Worm (Caenorhabditis elegans) whole organism, late embryonic: ENCODE results near the gene knl-1.

Experiments used
- C08G9.2 ChIP-seq: sonication (generic microtip); optimal IDR thresholded peaks from 2 replicates; lab custom pipeline; 2016; ENCODE audit warnings: mild to moderate bottlenecking, missing genetic modification characterization, moderate library complexity, missing compliant biosample characterization
- F13H6.1 ChIP-seq: sonication (generic microtip); optimal IDR thresholded peaks from 2 replicates; lab custom pipeline; 2016; ENCODE audit warnings: missing genetic modification characterization, missing compliant biosample characterization
- K02D7.2 ChIP-seq: sonication (generic microtip); optimal IDR thresholded peaks from 2 replicates; lab custom pipeline; 2017; ENCODE audit warnings: mild to moderate bottlenecking, missing genetic modification characterization, missing compliant biosample characterization
- T23F11.4 ChIP-seq: fragments of 200-800 bp; sonication (Bioruptor generic); optimal IDR thresholded peaks from 2 replicates; lab custom pipeline; 2018; ENCODE audit warnings: mild to moderate bottlenecking, missing genetic modification characterization, missing compliant biosample characterization
- Y22D7AL.16 ChIP-seq: sonication (generic microtip); optimal IDR thresholded peaks from 2 replicates; lab custom pipeline; 2016; ENCODE audit warnings: missing genetic modification characterization, missing compliant biosample characterization
- ceh-14 ChIP-seq: sonication (generic microtip); optimal IDR thresholded peaks from 2 replicates; lab custom pipeline; 2016; ENCODE audit warnings: missing genotype, missing genetic modification characterization, missing compliant biosample characterization
- ceh-19 ChIP-seq: fragments of 200-800 bp; sonication (Bioruptor generic); optimal IDR thresholded peaks from 2 replicates; lab custom pipeline; 2018; ENCODE audit warnings: mild to moderate bottlenecking, missing genetic modification characterization, missing compliant biosample characterization
- ceh-2 ChIP-seq: sonication (generic microtip); optimal IDR thresholded peaks from 2 replicates; lab custom pipeline; 2016; ENCODE audit warnings: missing genotype, missing genetic modification characterization, missing compliant biosample characterization
- ceh-30 ChIP-seq: fragments of 150-350 bp; optimal IDR thresholded peaks from 2 replicates; lab custom pipeline; 2014; ENCODE audit warnings: missing biosample characterization, missing genetic modification characterization
- ceh-31 ChIP-seq: sonication (generic microtip); optimal IDR thresholded peaks from 2 replicates; lab custom pipeline; 2016; ENCODE audit warnings: missing genetic modification characterization, missing compliant biosample characterization
- ceh-34 ChIP-seq: sonication (generic microtip); optimal IDR thresholded peaks from 2 replicates; lab custom pipeline; 2016; ENCODE audit warnings: mild to moderate bottlenecking, missing genetic modification characterization, missing compliant biosample characterization
- dve-1 ChIP-seq: sonication (generic microtip); optimal IDR thresholded peaks from 2 replicates; lab custom pipeline; 2017; ENCODE audit warnings: antibody characterized with exemption, mild to moderate bottlenecking, missing genetic modification characterization, missing compliant biosample characterization
- elt-2 ChIP-seq: sonication (generic microtip); optimal IDR thresholded peaks from 2 replicates; lab custom pipeline; 2016; ENCODE audit warnings: missing genetic modification reagents, missing genetic modification characterization, missing compliant biosample characterization
- elt-4 ChIP-seq: sonication (generic microtip); optimal IDR thresholded peaks from 2 replicates; lab custom pipeline; 2016; ENCODE audit warnings: missing genetic modification characterization, missing compliant biosample characterization
- ets-4 ChIP-seq: sonication (generic microtip); optimal IDR thresholded peaks from 2 replicates; lab custom pipeline; 2016; ENCODE audit warnings: missing genetic modification characterization, missing compliant biosample characterization
- eyg-1 ChIP-seq: sonication (generic microtip); optimal IDR thresholded peaks from 2 replicates; lab custom pipeline; 2016; ENCODE audit warnings: missing genotype, missing genetic modification characterization, missing compliant biosample characterization
- fax-1 ChIP-seq: sonication (generic microtip); optimal IDR thresholded peaks from 2 replicates; lab custom pipeline; 2016; ENCODE audit warnings: missing genotype, missing genetic modification characterization, missing compliant biosample characterization
- fkh-6 ChIP-seq: sonication (generic microtip); optimal IDR thresholded peaks from 2 replicates; lab custom pipeline; 2016; ENCODE audit warnings: missing genetic modification characterization, missing compliant biosample characterization
- hlh-15 ChIP-seq: sonication (generic microtip); optimal IDR thresholded peaks from 2 replicates; lab custom pipeline; 2016; ENCODE audit warnings: missing genetic modification characterization, missing compliant biosample characterization
- hlh-30 ChIP-seq: sonication (generic microtip); optimal IDR thresholded peaks from 2 replicates; lab custom pipeline; 2017; ENCODE audit warnings: antibody characterized with exemption, missing genetic modification characterization, missing compliant biosample characterization; ENCODE audit not compliant: insufficient read depth
- hlh-8 ChIP-seq: sonication (generic microtip); optimal IDR thresholded peaks from 2 replicates; lab custom pipeline; 2016; ENCODE audit warnings: missing genotype, missing genetic modification characterization, missing compliant biosample characterization
- lim-6 ChIP-seq: sonication (generic microtip); optimal IDR thresholded peaks from 2 replicates; lab custom pipeline; 2016; ENCODE audit warnings: missing genetic modification characterization, missing compliant biosample characterization
- lin-11 ChIP-seq: fragments of 200-800 bp; sonication (Bioruptor generic); optimal IDR thresholded peaks from 2 replicates; lab custom pipeline; 2018; ENCODE audit warnings: mild to moderate bottlenecking, missing genetic modification characterization, missing compliant biosample characterization
- madf-2 ChIP-seq: sonication (generic microtip); optimal IDR thresholded peaks from 2 replicates; lab custom pipeline; 2017; ENCODE audit warnings: missing genetic modification characterization, missing compliant biosample characterization
- mec-3 ChIP-seq: sonication (generic microtip); optimal IDR thresholded peaks from 2 replicates; lab custom pipeline; 2016; ENCODE audit warnings: borderline replicate concordance, missing genetic modification characterization, missing compliant biosample characterization
- nfya-1 ChIP-seq: sonication (generic microtip); optimal IDR thresholded peaks from 2 replicates; lab custom pipeline; 2017; ENCODE audit warnings: missing genetic modification characterization, mild to moderate bottlenecking, missing compliant biosample characterization, antibody characterized with exemption, moderate library complexity
- nhr-11 ChIP-seq: fragments of 150-350 bp; optimal IDR thresholded peaks from 2 replicates; lab custom pipeline; 2014; ENCODE audit warnings: missing biosample characterization, missing genetic modification characterization
- nhr-232 ChIP-seq: sonication (generic microtip); optimal IDR thresholded peaks from 2 replicates; lab custom pipeline; 2016; ENCODE audit warnings: missing genetic modification characterization, missing compliant biosample characterization
- npax-4 ChIP-seq: sonication (generic microtip); optimal IDR thresholded peaks from 2 replicates; lab custom pipeline; 2016; ENCODE audit warnings: missing genetic modification characterization, missing compliant biosample characterization
- pag-3 ChIP-seq: sonication (generic microtip); optimal IDR thresholded peaks from 2 replicates; lab custom pipeline; 2016; ENCODE audit warnings: missing compliant biosample characterization, missing genetic modification characterization, borderline replicate concordance
- pha-2 ChIP-seq: sonication (generic microtip); optimal IDR thresholded peaks from 2 replicates; lab custom pipeline; 2017; ENCODE audit warnings: mild to moderate bottlenecking, missing genetic modification characterization, missing compliant biosample characterization
- pqm-1 ChIP-seq: sonication (generic microtip); optimal IDR thresholded peaks from 2 replicates; lab custom pipeline; 2016; ENCODE audit warnings: missing genetic modification characterization, missing compliant biosample characterization
- ref-2 ChIP-seq: sonication (generic microtip); optimal IDR thresholded peaks from 2 replicates; lab custom pipeline; 2016; ENCODE audit warnings: missing genetic modification characterization, missing compliant biosample characterization
- rnt-1 ChIP-seq: sonication (generic microtip); optimal IDR thresholded peaks from 2 replicates; lab custom pipeline; 2016; ENCODE audit warnings: missing genetic modification characterization, missing compliant biosample characterization
- sdc-2 ChIP-seq: sonication (generic microtip); optimal IDR thresholded peaks from 2 replicates; lab custom pipeline; 2016; ENCODE audit warnings: missing genotype, missing genetic modification characterization, missing compliant biosample characterization
- sox-2 ChIP-seq: fragments of 200-800 bp; sonication (Bioruptor generic); IDR thresholded peaks from 2 replicates; pipeline ENCODE4 v1.3.6; 2022; ENCODE audit warnings: missing genetic modification reagents, missing genetic modification characterization, missing compliant biosample characterization
- sox-4 ChIP-seq: sonication (generic microtip); optimal IDR thresholded peaks from 2 replicates; lab custom pipeline; 2017; ENCODE audit warnings: mild to moderate bottlenecking, missing genetic modification characterization, inconsistent platforms, missing compliant biosample characterization
- syd-9 ChIP-seq: sonication (generic microtip); optimal IDR thresholded peaks from 2 replicates; lab custom pipeline; 2016; ENCODE audit warnings: mild to moderate bottlenecking, missing genetic modification characterization, moderate library complexity, missing compliant biosample characterization
- ttx-3 ChIP-seq: sonication (generic microtip); optimal IDR thresholded peaks from 2 replicates; lab custom pipeline; 2016; ENCODE audit warnings: missing genetic modification reagents, missing genetic modification characterization, missing compliant biosample characterization
- unc-42 ChIP-seq: sonication (generic microtip); optimal IDR thresholded peaks from 2 replicates; lab custom pipeline; 2016; ENCODE audit warnings: missing genotype, missing genetic modification characterization, missing compliant biosample characterization
- unc-55 ChIP-seq: sonication (generic microtip); optimal IDR thresholded peaks from 2 replicates; lab custom pipeline; 2017; ENCODE audit warnings: missing biosample characterization, missing genetic modification reagents, missing genetic modification characterization
- unc-86 ChIP-seq: sonication (generic microtip); optimal IDR thresholded peaks from 2 replicates; lab custom pipeline; 2016; ENCODE audit warnings: missing genetic modification characterization, missing compliant biosample characterization

Gene knl-1

ce11 chrIII:8237827-8238226 is 12.6 kb upstream of the knl-1 start, which contains the start of gene tsp-2:
tsp-2 (minus strand) TSS chrIII:8237935.
- TF ChIP-seq unc-55 (no peak), fax-1 (no peak), elt-2 (peak; percentile 71), sdc-2 (tag; lab: Kevin White, UChicago) (no peak)

- TF ChIP-seq nhr-232 (tag; lab: Kevin White, UChicago) (no peak), elt-2 (peak; percentile 24)
- TF ChIP-seq, all 69 proteins: peak for 1
Observed at ce11 chrIII:8239325-8239724, 11.1 kb upstream of the knl-1 start, which contains the start of gene tsp-1. tsp-1 (minus strand) TSS chrIII:8239423.

- TF ChIP-seq nhr-232 (tag; lab: Kevin White, UChicago) (no peak), syd-9 (tag; lab: Kevin White, UChicago) (no peak), ref-2 (tag; lab: Kevin White, UChicago) (no peak), C08G9.2 (no peak), sox-4 (tag; lab: Kevin White, UChicago) (no peak), elt-2 (peak; percentile 24), ceh-34 (tag; lab: Kevin White, UChicago) (no peak), unc-55 (no peak)
Observed at ce11 chrIII:8240247-8240646, 10.2 kb upstream of the knl-1 start.

DNA sequence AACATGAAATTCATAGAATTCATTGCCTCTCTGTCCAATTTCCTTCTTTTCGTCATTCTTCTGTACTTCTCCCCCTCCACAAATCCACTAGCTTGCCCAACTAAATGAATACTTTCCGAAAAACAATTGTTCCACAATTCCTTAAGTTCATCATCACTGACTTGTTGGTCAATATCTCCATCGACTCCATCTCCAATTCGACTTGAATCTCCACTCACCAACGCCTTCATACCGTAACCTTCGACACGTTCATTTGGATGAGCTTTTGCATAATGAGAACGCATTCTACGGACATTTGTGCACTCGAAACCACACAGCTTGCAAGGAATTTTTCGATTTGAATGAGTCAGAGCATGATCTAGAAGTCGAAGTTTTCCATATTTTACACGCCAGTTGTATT is 9.5 kb upstream of the knl-1 start:
- TF ChIP-seq ceh-14 (tag; lab: Kevin White, UChicago) (no peak), hlh-15 (tag; lab: Kevin White, UChicago) (no peak), ceh-31 (tag; lab: Kevin White, UChicago) (no peak), pha-2 (tag; lab: Kevin White, UChicago) (no peak), fkh-6 (tag; lab: Kevin White, UChicago) (no peak), nfya-1 (tag; lab: Kevin White, UChicago) (no peak)

DNA sequence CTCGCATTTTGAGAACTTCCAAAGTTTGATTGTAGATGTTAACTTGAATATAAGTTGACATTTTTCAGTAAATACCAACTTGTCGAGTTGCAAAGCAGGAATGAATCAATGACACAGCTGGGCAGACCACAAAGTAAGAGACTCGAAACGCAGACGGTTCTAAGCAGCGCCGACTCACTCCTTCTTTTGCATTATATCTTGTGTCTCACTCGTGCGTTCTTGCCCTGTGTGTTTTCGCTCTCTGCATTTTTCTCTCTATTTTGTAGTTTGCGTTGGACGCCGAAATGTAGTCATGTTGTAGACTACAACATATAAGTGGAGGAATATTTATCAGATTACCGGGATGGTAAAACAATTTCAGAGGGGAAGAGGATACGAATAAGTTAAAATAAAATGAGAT is 7.6 kb upstream of the knl-1 start, which contains the start of gene C02F5.12:
Gene C02F5.12, minus strand, starts transcription at position 221 of the 400 bp plus-strand sequence.
- no peak for TF ChIP-seq nhr-11 (tag; lab: Kevin White, UChicago)
- no peak for TF ChIP-seq unc-86 (tag; lab: Kevin White, UChicago)
- TF ChIP-seq sox-2 (GFP tag; lab: Robert Waterston, UW): no peak
- peak; percentile 31 for TF ChIP-seq hlh-30 (tag; lab: Kevin White, UChicago)
- no peak for TF ChIP-seq madf-2
- TF ChIP-seq nhr-232 (tag; lab: Kevin White, UChicago): peak; percentile 7
- no peak for TF ChIP-seq unc-42
- TF ChIP-seq pqm-1 (tag; lab: Kevin White, UChicago): no peak
- peak; percentile 100 for TF ChIP-seq ceh-30 (tag; lab: Kevin White, UChicago)
- no peak for TF ChIP-seq T23F11.4 (GFP tag; lab: Kevin White, UChicago)
- no peak for TF ChIP-seq eyg-1 (tag; lab: Kevin White, UChicago)
- TF ChIP-seq K02D7.2 (tag; lab: Kevin White, UChicago): no peak

DNA sequence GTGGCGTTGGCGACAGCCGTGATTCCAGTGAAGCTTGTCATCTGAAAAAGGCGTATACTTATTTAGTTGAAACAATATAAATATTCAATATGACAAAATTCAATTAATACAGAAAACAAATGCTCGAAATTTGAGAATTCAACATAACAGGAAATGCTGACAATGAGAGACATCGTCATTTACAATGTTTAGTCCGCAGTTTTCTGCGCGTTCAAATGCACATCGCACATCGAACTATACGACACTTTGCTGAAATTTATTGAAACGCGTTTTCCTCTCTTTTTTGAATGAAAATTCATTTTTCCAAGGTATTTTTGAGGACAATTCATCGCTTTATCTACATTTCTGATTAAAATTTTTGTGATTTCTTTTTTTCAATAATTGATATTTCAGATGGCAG is 6.4 kb upstream of the knl-1 start, which contains the start of the genes pbs-6 and cids-1:
Gene pbs-6, minus strand, starts transcription at position 41 of the 400 bp plus-strand sequence.
Gene cids-1, plus strand, starts transcription at position 394 of the 400 bp plus-strand sequence.
- TF ChIP-seq elt-4 (no peak), lim-6 (tag; lab: Kevin White, UChicago) (no peak), rnt-1 (no peak), T23F11.4 (GFP tag; lab: Kevin White, UChicago) (no peak), pag-3 (tag; lab: Kevin White, UChicago) (no peak), F13H6.1 (tag; lab: Kevin White, UChicago) (no peak), ets-4 (tag; lab: Kevin White, UChicago) (no peak), npax-4 (tag; lab: Kevin White, UChicago) (no peak), sdc-2 (tag; lab: Kevin White, UChicago) (no peak), nhr-232 (tag; lab: Kevin White, UChicago) (no peak), hlh-8 (no peak), pha-2 (tag; lab: Kevin White, UChicago) (no peak), hlh-30 (tag; lab: Kevin White, UChicago) (no peak), dve-1 (tag; lab: Kevin White, UChicago) (no peak), lin-11 (no peak), Y22D7AL.16 (no peak), mec-3 (tag; lab: Kevin White, UChicago) (no peak), ceh-19 (GFP tag; lab: Kevin White, UChicago) (no peak), ceh-2 (no peak), ttx-3 (tag; lab: Kevin White, UChicago) (no peak)
